Worm (Caenorhabditis elegans): ENCODE data around the gene T28A11.19.
A peak's percentile ranks its signal among the peaks of the same experiment; 100 is the strongest.

Gene T28A11.19

DNA sequence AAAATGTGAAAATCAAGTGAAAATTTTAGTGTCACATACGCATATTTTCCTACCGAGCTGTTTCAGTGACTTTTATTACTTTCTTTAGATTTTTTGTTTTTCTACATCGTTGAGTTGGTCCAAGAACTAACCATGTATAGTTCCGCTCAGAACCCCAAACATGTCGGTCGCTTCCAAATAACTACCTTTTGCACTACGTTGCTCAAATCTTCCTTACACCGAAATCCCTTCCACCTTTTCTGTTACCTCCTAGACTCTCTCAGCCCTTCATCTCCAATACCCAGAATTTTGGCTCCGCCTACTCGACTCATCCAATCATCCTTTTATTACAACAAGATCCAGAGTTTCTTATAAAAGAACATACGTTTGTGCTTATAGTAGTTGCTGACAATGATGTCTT lies 15.3 kb upstream of the T28A11.19 start, which contains the start of gene F35F10.5:
Gene F35F10.5, plus strand, starts transcription at position 301 of the 400 bp plus-strand sequence.
- no peak for TF ChIP-seq aly-2 (tag; optimal IDR thresholded peaks at IDR 0.05)
- TF ChIP-seq ZK337.2 (GFP tag; IDR thresholded peaks at IDR 0.05) = 0 out of 2 replicates have a peak, but pooled peaks have one; percentile 24
- peak; percentile 49 for TF ChIP-seq aha-1 (tag)
- peak in 1 of 2 experiments; percentile 25 for TF ChIP-seq unc-62 (GFP tag; optimal IDR thresholded peaks at IDR 0.05 in 1 of 2)
- TF ChIP-seq unc-62 (tag; optimal IDR thresholded peaks at IDR 0.05) = no peak
- no peak for TF ChIP-seq lin-29 (GFP tag; IDR thresholded peaks at IDR 0.05)
- no peak for TF ChIP-seq ztf-7 (tag; optimal IDR thresholded peaks at IDR 0.05)

DNA sequence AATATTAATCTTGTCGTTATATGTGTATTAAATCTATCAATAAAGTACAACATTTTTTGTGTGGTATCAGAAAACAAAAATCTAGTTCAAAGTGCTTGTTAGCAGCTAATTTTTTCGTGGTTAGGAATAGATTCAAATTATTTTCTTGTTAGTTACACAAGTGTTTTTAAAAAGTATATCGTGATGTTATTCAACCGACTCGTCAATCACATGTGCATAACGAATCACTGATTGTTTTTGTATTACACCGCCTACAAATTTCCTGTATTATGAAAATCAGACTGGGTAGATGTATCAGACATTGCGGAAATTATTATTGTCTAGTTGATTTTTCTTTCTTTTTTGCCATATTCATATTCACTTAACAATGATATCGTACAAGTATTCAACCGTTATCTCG lies 13.6 kb upstream of the T28A11.19 start, which contains the start of gene str-64:
Gene str-64, plus strand, starts transcription at position 301 of the 400 bp plus-strand sequence.
- no peak for TF ChIP-seq dve-1 (tag; optimal IDR thresholded peaks at IDR 0.05; ENCODE audit: insufficient read depth)
- TF ChIP-seq Y75B8A.6 (GFP tag; IDR thresholded peaks at IDR 0.05) = no peak
- TF ChIP-seq ZK337.2 (GFP tag; IDR thresholded peaks at IDR 0.05) = no peak
- TF ChIP-seq mxl-2 (GFP tag; conservative IDR thresholded peaks at IDR 0.05) = no peak
- no peak for TF ChIP-seq set-16 (GFP tag; IDR thresholded peaks at IDR 0.05)
- TF ChIP-seq skn-1 (tag; optimal IDR thresholded peaks at IDR 0.05) = no peak
- TF ChIP-seq cey-2 (tag; optimal IDR thresholded peaks at IDR 0.05; ENCODE audit: borderline replicate concordance, insufficient read depth) = no peak
- TF ChIP-seq ces-1 (GFP tag; optimal IDR thresholded peaks at IDR 0.05) = no peak
- no peak for TF ChIP-seq fos-1 (tag; optimal IDR thresholded peaks at IDR 0.05)
- TF ChIP-seq hif-1 (tag; optimal IDR thresholded peaks at IDR 0.05) = no peak
- TF ChIP-seq madf-9 (GFP tag; conservative IDR thresholded peaks at IDR 0.05) = no peak
- no peak for TF ChIP-seq daf-8 (GFP tag; IDR thresholded peaks at IDR 0.05)
- TF ChIP-seq attf-4 (tag; optimal IDR thresholded peaks at IDR 0.05) = no peak
- no peak for TF ChIP-seq D1046.2 (GFP tag; IDR thresholded peaks at IDR 0.05)
- peak; percentile 18 for TF ChIP-seq aha-1 (tag)
- TF ChIP-seq unc-62 (GFP tag; optimal IDR thresholded peaks at IDR 0.05 in 1 of 2) = peak in 1 of 2 experiments; percentile 73
- no peak for TF ChIP-seq unc-62 (tag; optimal IDR thresholded peaks at IDR 0.05)

DNA sequence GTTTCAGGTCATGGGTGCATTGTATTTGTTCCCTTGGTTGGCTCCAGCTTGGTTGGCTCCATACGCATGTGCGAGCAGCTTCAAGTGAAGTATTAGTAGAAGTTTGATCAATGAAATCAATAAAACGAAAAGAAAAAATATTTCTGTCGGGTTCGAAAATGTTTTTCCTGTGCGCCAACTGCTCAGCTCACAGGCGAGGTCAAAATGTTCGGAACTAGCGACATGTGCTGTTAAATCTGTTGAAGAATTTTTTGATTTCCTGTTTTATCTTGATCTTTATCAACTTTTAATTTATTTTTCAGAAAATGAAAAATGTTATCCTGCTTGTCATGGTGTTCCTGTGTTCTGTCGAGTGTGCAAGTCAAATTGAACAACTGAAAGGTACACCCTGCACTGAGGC lies 12.2 kb upstream of the T28A11.19 start, which contains the start of gene T28A11.25:
Gene T28A11.25, plus strand, starts transcription at position 301 of the 400 bp plus-strand sequence.
- TF ChIP-seq mxl-2 (GFP tag; conservative IDR thresholded peaks at IDR 0.05) = no peak
- no peak for TF ChIP-seq nhr-42 (GFP tag; IDR thresholded peaks at IDR 0.05)
- no peak for TF ChIP-seq T20F7.1 (GFP tag; optimal IDR thresholded peaks at IDR 0.05)
- peak in 1 of 2 experiments; percentile 33 for TF ChIP-seq daf-16 (GFP tag; optimal IDR thresholded peaks at IDR 0.05)
- TF ChIP-seq daf-16 (tag; optimal IDR thresholded peaks at IDR 0.05) = no peak

DNA sequence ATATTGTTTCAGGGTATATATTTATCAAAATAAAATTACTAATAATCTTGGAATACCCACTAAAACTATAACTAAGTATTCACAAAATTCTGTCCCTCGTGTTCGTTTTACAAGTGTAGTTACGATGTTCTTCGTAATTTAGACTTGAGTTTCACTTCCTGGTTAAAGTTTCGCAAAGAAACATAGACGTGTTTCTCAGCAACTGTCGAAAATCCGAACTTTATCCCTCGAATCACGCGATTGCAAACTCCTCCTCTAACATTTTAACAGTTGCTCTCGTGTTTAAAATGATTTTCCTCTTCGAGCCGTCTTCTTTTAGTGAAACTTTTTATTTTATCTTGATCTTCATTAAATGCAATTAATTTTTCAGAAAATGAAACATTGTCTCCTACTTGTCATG lies 10.7 kb upstream of the T28A11.19 start, which contains the start of gene T28A11.2:
Gene T28A11.2, plus strand, starts transcription at position 371 of the 400 bp plus-strand sequence.
- TF ChIP-seq egl-43 (GFP tag; IDR thresholded peaks at IDR 0.05) (no peak), hlh-11 (tag; optimal IDR thresholded peaks at IDR 0.05) (peak; percentile 26)

DNA sequence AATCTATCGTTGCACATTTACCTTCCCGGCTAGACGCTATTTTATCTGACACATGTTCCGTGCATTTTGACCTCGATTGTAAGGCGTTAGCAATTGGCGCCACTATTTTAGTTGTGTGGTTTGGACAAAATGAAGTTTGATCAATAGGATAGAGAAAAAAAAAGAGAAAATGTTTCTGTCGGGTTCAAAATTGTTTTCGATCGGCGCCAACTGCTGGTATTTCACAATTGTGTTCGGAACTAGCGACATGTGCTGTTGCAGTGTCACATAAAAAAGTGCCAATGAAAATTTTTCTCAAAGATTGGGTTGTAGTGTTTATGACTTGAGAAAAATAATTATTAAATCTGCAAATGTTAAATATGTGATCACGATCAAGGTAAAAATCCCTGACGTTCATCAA lies 9.8 kb upstream of the T28A11.19 start:
- TF ChIP-seq mdt-29 (GFP tag; IDR thresholded peaks at IDR 0.05) = no peak
- peak in 1 of 2 experiments; percentile 86 for TF ChIP-seq daf-16 (GFP tag; optimal IDR thresholded peaks at IDR 0.05)
- no peak for TF ChIP-seq daf-16 (tag; optimal IDR thresholded peaks at IDR 0.05)
- peak; percentile 10 for TF ChIP-seq nhr-28 (tag; optimal IDR thresholded peaks at IDR 0.05)
- TF ChIP-seq lir-3 (tag; optimal IDR thresholded peaks at IDR 0.05) = no peak
- TF ChIP-seq dmd-6 (GFP tag; IDR thresholded peaks at IDR 0.05) = peak; percentile 40
- peak; percentile 35 for TF ChIP-seq aha-1 (tag)
- TF ChIP-seq fos-1 (tag; optimal IDR thresholded peaks at IDR 0.05) = no peak
- TF ChIP-seq hlh-11 (tag; optimal IDR thresholded peaks at IDR 0.05) = peak; percentile 54

DNA sequence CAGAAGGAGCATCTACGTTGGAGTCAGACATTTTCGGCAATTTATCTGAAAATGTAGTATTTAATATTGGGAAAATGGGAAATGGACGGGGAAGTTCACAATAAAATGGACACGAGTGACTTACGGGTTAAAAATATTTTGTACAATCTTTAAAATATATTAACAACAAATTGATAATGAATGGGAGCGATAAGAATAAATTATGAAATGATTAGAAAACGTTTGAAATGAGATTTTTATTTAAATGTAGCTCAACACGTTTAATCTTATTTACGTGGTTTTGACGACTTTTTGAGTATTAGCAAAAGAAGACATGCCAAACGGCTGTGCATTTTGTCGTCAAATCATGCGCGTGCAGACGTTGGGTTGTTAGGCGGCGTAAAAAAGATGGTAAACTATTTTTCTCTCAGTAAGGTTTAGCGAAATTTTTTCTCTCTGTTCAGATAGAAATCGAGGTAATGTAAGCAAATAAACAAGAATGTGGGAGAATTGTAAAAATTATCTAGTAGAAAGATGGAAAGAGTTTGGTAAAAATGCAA lies 8.9 kb upstream of the T28A11.19 start, which contains the start of gene fbxa-64:
Gene fbxa-64, minus strand, starts transcription at position 51 of the 539 bp plus-strand sequence.
- TF ChIP-seq mes-2 (tag; optimal IDR thresholded peaks at IDR 0.05; ENCODE audit: poor library complexity, severe bottlenecking) (peak; percentile 50), nhr-111 (GFP tag; optimal IDR thresholded peaks at IDR 0.05) (no peak), nhr-237 (tag; optimal IDR thresholded peaks at IDR 0.05) (no peak), nhr-10 (tag; optimal IDR thresholded peaks at IDR 0.05) (no peak), unc-39 (tag; optimal IDR thresholded peaks at IDR 0.05) (no peak), nhr-42 (GFP tag; IDR thresholded peaks at IDR 0.05) (no peak), unc-62 (GFP tag; optimal IDR thresholded peaks at IDR 0.05 in 1 of 2) (peak in 1 of 2 experiments; percentile 8), unc-62 (tag; optimal IDR thresholded peaks at IDR 0.05) (no peak), dpl-1 (GFP tag; optimal IDR thresholded peaks at IDR 0.05) (peak; percentile 7)

Data from whole organism, L4 larva.